Worm (Caenorhabditis elegans) whole organism, early embryonic: ENCODE results near the gene fbxa-136.

Experiments used
- B0310.2 ChIP-seq: sonication (generic microtip); optimal IDR thresholded peaks from 2 replicates; lab custom pipeline; 2016; ENCODE audit warnings: mild to moderate bottlenecking, missing genetic modification characterization, missing compliant biosample characterization
- aly-1 ChIP-seq: sonication (generic microtip); optimal IDR thresholded peaks from 2 replicates; lab custom pipeline; 2016; ENCODE audit warnings: missing genetic modification characterization, missing compliant biosample characterization
- ama-1 ChIP-seq: fragments of 150-350 bp; optimal IDR thresholded peaks from 2 replicates; lab custom pipeline; 2014
- ceh-36 ChIP-seq: sonication (generic microtip); optimal IDR thresholded peaks from 2 replicates; lab custom pipeline; 2016; ENCODE audit warnings: missing genetic modification characterization, inconsistent platforms, missing compliant biosample characterization
- ets-7 ChIP-seq: sonication (generic microtip); optimal IDR thresholded peaks from 2 replicates; lab custom pipeline; 2016; ENCODE audit warnings: missing genotype, missing genetic modification characterization, missing compliant biosample characterization
- tbx-11 ChIP-seq: fragments of 200-800 bp; sonication (Bioruptor generic); IDR thresholded peaks from 2 replicates; pipeline ENCODE4 v1.3.6; 2022; ENCODE audit warnings: missing genetic modification characterization, missing compliant biosample characterization
- tbx-37 ChIP-seq: fragments of 200-800 bp; sonication (Bioruptor generic); conservative IDR thresholded peaks from 2 replicates; pipeline ENCODE4 v1.3.6; 2022; ENCODE audit warnings: missing genetic modification reagents, missing genetic modification characterization, missing compliant biosample characterization
- tra-4 ChIP-seq: sonication (generic microtip); optimal IDR thresholded peaks from 2 replicates; lab custom pipeline; 2017; ENCODE audit warnings: missing genetic modification characterization, missing compliant biosample characterization

DNA sequence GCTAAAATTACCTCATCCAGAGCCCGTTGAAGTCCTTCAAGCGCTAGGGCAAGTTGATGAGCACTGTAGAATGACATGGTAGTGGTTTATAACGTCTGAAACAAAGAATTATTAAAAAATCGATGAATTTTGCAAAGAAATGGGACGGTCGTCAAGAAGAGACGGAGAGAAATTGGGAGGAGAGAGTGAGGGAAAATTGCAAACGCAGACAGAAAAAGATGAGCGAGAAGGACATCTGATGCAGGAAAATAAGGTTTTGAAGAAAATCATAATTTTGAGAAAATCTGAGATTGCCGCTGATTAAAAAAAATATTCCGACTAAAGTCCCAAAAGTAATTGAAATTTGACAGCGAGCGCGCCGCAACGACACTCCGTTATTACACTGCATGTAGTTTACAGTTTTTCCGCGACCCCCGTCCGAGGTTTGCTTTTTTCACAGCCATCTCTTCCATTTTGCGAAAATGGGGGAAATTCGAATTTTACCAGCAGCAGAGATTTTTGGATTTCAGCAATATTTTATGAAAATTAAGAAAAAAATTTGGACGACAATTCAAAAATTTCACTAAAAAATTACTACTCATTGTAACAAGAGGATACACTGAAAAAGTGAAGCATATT, 17.6 kb downstream of the fbxa-136 start, which contains the start of gene C18D4.6:
- no peak for TF ChIP-seq tbx-37 (GFP tag; lab: Robert Waterston, UW)
- no peak for TF ChIP-seq ceh-36 (tag; lab: Kevin White, UChicago)
- TF ChIP-seq B0310.2 (tag; lab: Kevin White, UChicago) = no peak
- no peak for TF ChIP-seq ets-7 (tag; lab: Kevin White, UChicago)
- no peak for TF ChIP-seq tra-4 (tag; lab: Kevin White, UChicago)
- no peak for TF ChIP-seq ama-1 (lab: Kevin White, UChicago)
- TF ChIP-seq aly-1 (tag; lab: Kevin White, UChicago) = no peak
- no peak for TF ChIP-seq tbx-11 (GFP tag; lab: Robert Waterston, UW)
